Worm (Caenorhabditis elegans) whole organism, late embryonic: ENCODE measurements around the gene mltn-6.

Source experiments
- C08G9.2 ChIP-seq: sonication (generic microtip); optimal IDR thresholded peaks from 2 replicates; lab custom pipeline; 2016; ENCODE audit warnings: mild to moderate bottlenecking, missing genetic modification characterization, moderate library complexity, missing compliant biosample characterization
- F13H6.1 ChIP-seq: sonication (generic microtip); optimal IDR thresholded peaks from 2 replicates; lab custom pipeline; 2016; ENCODE audit warnings: missing genetic modification characterization, missing compliant biosample characterization
- K09A11.1 ChIP-seq: sonication (generic microtip); optimal IDR thresholded peaks from 2 replicates; lab custom pipeline; 2017; ENCODE audit warnings: antibody characterized with exemption, mild to moderate bottlenecking, missing genetic modification characterization, missing compliant biosample characterization; ENCODE audit not compliant: insufficient read depth
- T23F11.4 ChIP-seq: fragments of 200-800 bp; sonication (Bioruptor generic); optimal IDR thresholded peaks from 2 replicates; lab custom pipeline; 2018; ENCODE audit warnings: mild to moderate bottlenecking, missing genetic modification characterization, missing compliant biosample characterization
- ahr-1 ChIP-seq: sonication (generic microtip); optimal IDR thresholded peaks from 2 replicates; lab custom pipeline; 2016; ENCODE audit warnings: missing genetic modification characterization, missing compliant biosample characterization
- ama-1 ChIP-seq: fragments of 150-350 bp; optimal IDR thresholded peaks from 2 replicates; lab custom pipeline; 2014
- ceh-14 ChIP-seq: sonication (generic microtip); optimal IDR thresholded peaks from 2 replicates; lab custom pipeline; 2016; ENCODE audit warnings: missing genotype, missing genetic modification characterization, missing compliant biosample characterization
- ceh-18 ChIP-seq: sonication (generic microtip); optimal IDR thresholded peaks from 2 replicates; lab custom pipeline; 2016; ENCODE audit warnings: missing genetic modification characterization, missing compliant biosample characterization
- ceh-2 ChIP-seq: sonication (generic microtip); optimal IDR thresholded peaks from 2 replicates; lab custom pipeline; 2016; ENCODE audit warnings: missing genotype, missing genetic modification characterization, missing compliant biosample characterization
- ceh-24 ChIP-seq: sonication (generic microtip); optimal IDR thresholded peaks from 2 replicates; lab custom pipeline; 2016; ENCODE audit warnings: mild to moderate bottlenecking, missing genetic modification characterization, missing compliant biosample characterization
- ceh-31 ChIP-seq: sonication (generic microtip); optimal IDR thresholded peaks from 2 replicates; lab custom pipeline; 2016; ENCODE audit warnings: missing genetic modification characterization, missing compliant biosample characterization
- ceh-34 ChIP-seq: sonication (generic microtip); optimal IDR thresholded peaks from 2 replicates; lab custom pipeline; 2016; ENCODE audit warnings: mild to moderate bottlenecking, missing genetic modification characterization, missing compliant biosample characterization
- ceh-48 ChIP-seq: sonication (generic microtip); optimal IDR thresholded peaks from 2 replicates; lab custom pipeline; 2016; ENCODE audit warnings: missing genetic modification characterization, inconsistent platforms, missing compliant biosample characterization
- ceh-9 ChIP-seq: sonication (generic microtip); optimal IDR thresholded peaks from 2 replicates; lab custom pipeline; 2016; ENCODE audit warnings: mild to moderate bottlenecking, missing genetic modification characterization, inconsistent platforms, missing compliant biosample characterization
- che-1 ChIP-seq: sonication (generic microtip); optimal IDR thresholded peaks from 2 replicates; lab custom pipeline; 2016; ENCODE audit warnings: mild to moderate bottlenecking, missing genetic modification characterization, missing compliant biosample characterization
- elt-4 ChIP-seq: sonication (generic microtip); optimal IDR thresholded peaks from 2 replicates; lab custom pipeline; 2016; ENCODE audit warnings: missing genetic modification characterization, missing compliant biosample characterization
- fkh-10 ChIP-seq: fragments of 150-350 bp; optimal IDR thresholded peaks from 2 replicates; lab custom pipeline; 2014; ENCODE audit warnings: missing biosample characterization, missing genetic modification reagents, missing genetic modification characterization
- fkh-6 ChIP-seq: sonication (generic microtip); optimal IDR thresholded peaks from 2 replicates; lab custom pipeline; 2016; ENCODE audit warnings: missing genetic modification characterization, missing compliant biosample characterization
- gmeb-2 ChIP-seq: sonication (generic microtip); optimal IDR thresholded peaks from 2 replicates; lab custom pipeline; 2016; ENCODE audit warnings: missing genetic modification characterization, inconsistent platforms, missing compliant biosample characterization
- hlh-13 ChIP-seq: fragments of 200-800 bp; sonication (Bioruptor generic); optimal IDR thresholded peaks from 2 replicates; lab custom pipeline; 2018; ENCODE audit warnings: mild to moderate bottlenecking, missing genetic modification characterization, missing compliant biosample characterization
- hlh-6 ChIP-seq: sonication (generic microtip); optimal IDR thresholded peaks from 2 replicates; lab custom pipeline; 2016; ENCODE audit warnings: missing genotype, missing genetic modification characterization, missing compliant biosample characterization
- lin-11 ChIP-seq: fragments of 200-800 bp; sonication (Bioruptor generic); optimal IDR thresholded peaks from 2 replicates; lab custom pipeline; 2018; ENCODE audit warnings: mild to moderate bottlenecking, missing genetic modification characterization, missing compliant biosample characterization
- madf-2 ChIP-seq: sonication (generic microtip); optimal IDR thresholded peaks from 2 replicates; lab custom pipeline; 2017; ENCODE audit warnings: missing genetic modification characterization, missing compliant biosample characterization
- npax-4 ChIP-seq: sonication (generic microtip); optimal IDR thresholded peaks from 2 replicates; lab custom pipeline; 2016; ENCODE audit warnings: missing genetic modification characterization, missing compliant biosample characterization
- odd-2 ChIP-seq: sonication (generic microtip); optimal IDR thresholded peaks from 2 replicates; lab custom pipeline; 2017; ENCODE audit warnings: antibody characterized with exemption, mild to moderate bottlenecking, missing genetic modification characterization, missing compliant biosample characterization
- pat-9 ChIP-seq: fragments of 200-800 bp; sonication (Bioruptor generic); optimal IDR thresholded peaks from 2 replicates; lab custom pipeline; 2018; ENCODE audit warnings: mild to moderate bottlenecking, missing genetic modification characterization, moderate library complexity, missing compliant biosample characterization
- pax-1 ChIP-seq: fragments of 150-350 bp; optimal IDR thresholded peaks from 2 replicates; lab custom pipeline; 2014; ENCODE audit warnings: missing biosample characterization, missing genetic modification characterization
- pha-2 ChIP-seq: sonication (generic microtip); optimal IDR thresholded peaks from 2 replicates; lab custom pipeline; 2017; ENCODE audit warnings: mild to moderate bottlenecking, missing genetic modification characterization, missing compliant biosample characterization
- pqm-1 ChIP-seq: sonication (generic microtip); optimal IDR thresholded peaks from 2 replicates; lab custom pipeline; 2016; ENCODE audit warnings: missing genetic modification characterization, missing compliant biosample characterization
- ref-2 ChIP-seq: sonication (generic microtip); optimal IDR thresholded peaks from 2 replicates; lab custom pipeline; 2016; ENCODE audit warnings: missing genetic modification characterization, missing compliant biosample characterization
- rnt-1 ChIP-seq: sonication (generic microtip); optimal IDR thresholded peaks from 2 replicates; lab custom pipeline; 2016; ENCODE audit warnings: missing genetic modification characterization, missing compliant biosample characterization
- sdc-2 ChIP-seq: sonication (generic microtip); optimal IDR thresholded peaks from 2 replicates; lab custom pipeline; 2016; ENCODE audit warnings: missing genotype, missing genetic modification characterization, missing compliant biosample characterization
- sox-4 ChIP-seq: sonication (generic microtip); optimal IDR thresholded peaks from 2 replicates; lab custom pipeline; 2017; ENCODE audit warnings: mild to moderate bottlenecking, missing genetic modification characterization, inconsistent platforms, missing compliant biosample characterization
- tbx-2 ChIP-seq: sonication (generic microtip); optimal IDR thresholded peaks from 2 replicates; lab custom pipeline; 2016; ENCODE audit warnings: missing genetic modification characterization, missing compliant biosample characterization
- unc-42 ChIP-seq: sonication (generic microtip); optimal IDR thresholded peaks from 2 replicates; lab custom pipeline; 2016; ENCODE audit warnings: missing genotype, missing genetic modification characterization, missing compliant biosample characterization
- unc-86 ChIP-seq: sonication (generic microtip); optimal IDR thresholded peaks from 2 replicates; lab custom pipeline; 2016; ENCODE audit warnings: missing genetic modification characterization, missing compliant biosample characterization
- zip-5 ChIP-seq: sonication (generic microtip); optimal IDR thresholded peaks from 2 replicates; lab custom pipeline; 2016; ENCODE audit warnings: missing genetic modification characterization, missing compliant biosample characterization
- ztf-16 ChIP-seq: sonication (generic microtip); optimal IDR thresholded peaks from 2 replicates; lab custom pipeline; 2017; ENCODE audit warnings: missing genetic modification characterization, missing compliant biosample characterization

Gene mltn-6

ce11 chrV:364650-365049 is at the start of gene mltn-6:
TSS of gene mltn-6 (plus strand) at chrV:364950.
- TF ChIP-seq che-1 (tag; lab: Kevin White, UChicago), result no peak
- no peak for TF ChIP-seq pha-2 (tag; lab: Kevin White, UChicago)
- TF ChIP-seq T23F11.4 (GFP tag; lab: Kevin White, UChicago), result no peak
- TF ChIP-seq madf-2 (tag; lab: Kevin White, UChicago), result no peak
- no peak for TF ChIP-seq rnt-1 (tag; lab: Kevin White, UChicago)
- no peak for TF ChIP-seq unc-42 (tag; lab: Kevin White, UChicago)
- no peak for TF ChIP-seq ref-2

ce11 chrV:320009-320408 is 44.7 kb upstream of the mltn-6 start:
- TF ChIP-seq odd-2 (tag; lab: Kevin White, UChicago) (no peak), ceh-34 (tag; lab: Kevin White, UChicago) (peak; percentile 6), sox-4 (tag; lab: Kevin White, UChicago) (no peak), ceh-24 (tag; lab: Kevin White, UChicago) (no peak)

- TF ChIP-seq fkh-10 (GFP tag; lab: Kevin White, UChicago) (no peak), pax-1 (tag; lab: Kevin White, UChicago) (no peak), pat-9 (no peak), ceh-31 (tag; lab: Kevin White, UChicago) (no peak), ama-1 (lab: Kevin White, UChicago) (no peak), ceh-18 (tag; lab: Kevin White, UChicago) (no peak), hlh-6 (no peak), elt-4 (tag; lab: Kevin White, UChicago) (no peak), F13H6.1 (tag; lab: Kevin White, UChicago) (no peak), T23F11.4 (GFP tag; lab: Kevin White, UChicago) (no peak), che-1 (tag; lab: Kevin White, UChicago) (no peak), K09A11.1 (tag; lab: Kevin White, UChicago) (no peak), ceh-34 (tag; lab: Kevin White, UChicago) (no peak), ceh-2 (tag; lab: Kevin White, UChicago) (no peak), ceh-48 (tag; lab: Kevin White, UChicago) (no peak), ceh-9 (tag; lab: Kevin White, UChicago) (no peak), unc-86 (tag; lab: Kevin White, UChicago) (no peak), ceh-14 (no peak), lin-11 (no peak), npax-4 (tag; lab: Kevin White, UChicago) (no peak)
These were observed 34.1 kb upstream of the mltn-6 start, which contains the start of gene abt-4 for ce11 chrV:330625-331024. TSS of gene abt-4 (minus strand) at chrV:330725.

- TF ChIP-seq K09A11.1 (tag; lab: Kevin White, UChicago), result no peak
- no peak for TF ChIP-seq pax-1 (tag; lab: Kevin White, UChicago)
- TF ChIP-seq ahr-1, result no peak
- no peak for TF ChIP-seq pqm-1 (tag; lab: Kevin White, UChicago)
- TF ChIP-seq C08G9.2, result no peak
- TF ChIP-seq hlh-6, result no peak
- no peak for TF ChIP-seq gmeb-2 (tag; lab: Kevin White, UChicago)
- TF ChIP-seq ztf-16 (tag; lab: Kevin White, UChicago), result no peak
- TF ChIP-seq hlh-13 (GFP tag; lab: Kevin White, UChicago), result no peak
- no peak for TF ChIP-seq sdc-2 (tag; lab: Kevin White, UChicago)
- TF ChIP-seq odd-2 (tag; lab: Kevin White, UChicago), result no peak
- no peak for TF ChIP-seq fkh-6 (tag; lab: Kevin White, UChicago)
- no peak for TF ChIP-seq zip-5 (tag; lab: Kevin White, UChicago)
- TF ChIP-seq tbx-2 (tag; lab: Kevin White, UChicago), result no peak
- TF ChIP-seq ref-2, result no peak
- no peak for TF ChIP-seq npax-4 (tag; lab: Kevin White, UChicago)
These were observed 33.5 kb upstream of the mltn-6 start for ce11 chrV:331245-331644.
